Worm (Caenorhabditis elegans) whole organism, L1 larva: Measurements from ENCODE around the gene C03B1.10.

Source experiments
- aha-1 ChIP-seq: fragments of 150-350 bp; optimal IDR thresholded peaks from 2 replicates; lab custom pipeline; 2014; ENCODE audit warnings: missing biosample characterization, missing genetic modification characterization
- ceh-8 ChIP-seq: fragments of 200-800 bp; sonication (Bioruptor generic); optimal IDR thresholded peaks from 2 replicates; lab custom pipeline; 2018; ENCODE audit warnings: mild to moderate bottlenecking, missing genetic modification characterization, moderate library complexity, missing compliant biosample characterization
- ceh-82 ChIP-seq, 3 experiments: fragments of 150-350 bp in 1 of 3; sonication (generic microtip) in 2 of 3; optimal IDR thresholded peaks; 2 replicates each; lab custom pipeline; 2014 to 2017; ENCODE audit warnings: missing biosample characterization in 3 of 3, missing genetic modification characterization in 3 of 3
- dpl-1 ChIP-seq, 3 experiments: fragments of 150-350 bp in 2 of 3; sonication (generic microtip) in 1 of 3; optimal IDR thresholded peaks; 2 replicates each; lab custom pipeline; 2014 to 2017; ENCODE audit warnings: missing biosample characterization in 3 of 3, missing genetic modification characterization in 3 of 3, missing genetic modification reagents in 3 of 3
- lin-39 ChIP-seq: fragments of 150-350 bp; optimal IDR thresholded peaks from 2 replicates; lab custom pipeline; 2014; ENCODE audit warnings: missing biosample characterization, missing genetic modification reagents, missing genetic modification characterization
- mep-1 ChIP-seq: fragments of 150-350 bp; optimal IDR thresholded peaks from 2 replicates; lab custom pipeline; 2014; ENCODE audit warnings: missing biosample characterization, missing genetic modification characterization
- nhr-11 ChIP-seq: fragments of 150-350 bp; optimal IDR thresholded peaks from 2 replicates; lab custom pipeline; 2014; ENCODE audit warnings: missing biosample characterization, missing genetic modification characterization
- nhr-237 ChIP-seq: fragments of 150-350 bp; optimal IDR thresholded peaks from 2 replicates; lab custom pipeline; 2014; ENCODE audit warnings: missing biosample characterization, missing genetic modification characterization
- nhr-28 ChIP-seq: fragments of 150-350 bp; optimal IDR thresholded peaks from 2 replicates; lab custom pipeline; 2014; ENCODE audit warnings: missing biosample characterization, missing genetic modification characterization
- pqm-1 ChIP-seq: sonication (generic microtip); optimal IDR thresholded peaks from 3 replicates; lab custom pipeline; 2017; ENCODE audit warnings: missing biosample characterization, missing genetic modification characterization
- skn-1 ChIP-seq: fragments of 150-350 bp; optimal IDR thresholded peaks from 2 replicates; lab custom pipeline; 2014; ENCODE audit warnings: missing biosample characterization, missing genetic modification characterization
- sptf-1 ChIP-seq: fragments of 150-350 bp; optimal IDR thresholded peaks from 2 replicates; lab custom pipeline; 2014; ENCODE audit warnings: missing biosample characterization, missing genetic modification characterization
- tbx-2 ChIP-seq: sonication (generic microtip); optimal IDR thresholded peaks from 2 replicates; lab custom pipeline; 2016; ENCODE audit warnings: missing genetic modification characterization, missing compliant biosample characterization
- unc-62 ChIP-seq: fragments of 150-350 bp; optimal IDR thresholded peaks from 2 replicates; lab custom pipeline; 2014; ENCODE audit warnings: missing biosample characterization, missing genetic modification reagents, missing genetic modification characterization

DNA sequence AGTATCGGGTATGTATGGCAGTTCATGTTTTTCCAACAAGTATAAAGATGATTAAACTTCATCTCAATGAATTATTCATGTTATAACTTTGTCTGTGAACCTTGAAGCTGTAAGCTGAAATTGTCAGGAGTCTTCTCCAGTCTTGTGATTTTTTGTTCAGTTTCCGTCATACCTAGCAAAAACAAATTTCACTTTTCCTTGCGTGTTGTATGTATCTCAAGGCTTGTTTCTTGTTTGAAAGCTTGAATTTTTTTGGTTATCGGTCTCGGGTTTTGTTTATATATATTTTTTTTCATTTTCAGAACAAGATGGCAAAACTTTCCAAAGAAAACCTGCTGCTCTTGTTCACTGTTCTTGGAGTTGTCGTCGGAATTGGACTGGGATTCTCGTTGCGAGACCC lies 45.5 kb upstream of the C03B1.10 start, which contains the start of gene glt-4:
- TF ChIP-seq tbx-2 (tag; lab: Kevin White, UChicago) (no peak), nhr-28 (tag; lab: Kevin White, UChicago) (no peak), pqm-1 (tag; lab: Kevin White, UChicago) (no peak), ceh-82 (tag; optimal IDR thresholded peaks at IDR 0.05; lab: Kevin White, UChicago) (no peak), nhr-11 (tag; lab: Kevin White, UChicago) (no peak), aha-1 (tag; lab: Kevin White, UChicago) (no peak), ceh-8 (GFP tag; lab: Kevin White, UChicago) (no peak), sptf-1 (tag; lab: Kevin White, UChicago) (no peak), unc-62 (GFP tag; lab: Kevin White, UChicago) (no peak), dpl-1 (GFP tag; optimal IDR thresholded peaks at IDR 0.05; lab: Kevin White, UChicago) (no peak), nhr-237 (no peak), lin-39 (tag; lab: Kevin White, UChicago) (no peak), mep-1 (tag; lab: Kevin White, UChicago) (no peak), skn-1 (tag; lab: Kevin White, UChicago) (no peak)
